Worm (Caenorhabditis elegans) whole organism, L2 larva: ENCODE measurements around the gene odc-1.

Experiments used
- C34F6.9 ChIP-seq: fragments of 150-350 bp; optimal IDR thresholded peaks from 2 replicates; lab custom pipeline; 2014; ENCODE audit warnings: missing biosample characterization, missing genetic modification characterization
- F13H6.1 ChIP-seq: sonication (generic microtip); optimal IDR thresholded peaks from 2 replicates; lab custom pipeline; 2016; ENCODE audit warnings: missing genetic modification characterization, missing compliant biosample characterization
- R02D3.7 ChIP-seq: fragments of 150-350 bp; optimal IDR thresholded peaks from 2 replicates; lab custom pipeline; 2014; ENCODE audit warnings: missing biosample characterization, missing genetic modification characterization
- Y55F3AM.14 ChIP-seq: fragments of 200-800 bp; sonication (Bioruptor generic); optimal IDR thresholded peaks from 2 replicates; lab custom pipeline; 2018; ENCODE audit warnings: mild to moderate bottlenecking, missing genetic modification characterization, missing compliant biosample characterization
- alr-1 ChIP-seq: fragments of 150-350 bp; optimal IDR thresholded peaks from 2 replicates; lab custom pipeline; 2014; ENCODE audit warnings: missing biosample characterization, missing genetic modification characterization
- ama-1 ChIP-seq: fragments of 150-350 bp; optimal IDR thresholded peaks from 2 replicates; lab custom pipeline; 2018; ENCODE audit warnings: inconsistent platforms
- ceh-16 ChIP-seq: fragments of 150-350 bp; optimal IDR thresholded peaks from 2 replicates; lab custom pipeline; 2014; ENCODE audit warnings: missing biosample characterization, missing genetic modification characterization
- ceh-82 ChIP-seq: fragments of 150-350 bp; optimal IDR thresholded peaks from 2 replicates; lab custom pipeline; 2014; ENCODE audit warnings: missing biosample characterization, missing genetic modification characterization
- crh-2 ChIP-seq: sonication (generic microtip); optimal IDR thresholded peaks from 2 replicates; lab custom pipeline; 2017; ENCODE audit warnings: missing biosample characterization, missing genetic modification characterization
- dmd-4 ChIP-seq: sonication (generic microtip); optimal IDR thresholded peaks from 2 replicates; lab custom pipeline; 2017; ENCODE audit warnings: missing biosample characterization, missing genetic modification characterization
- egl-27 ChIP-seq: sonication (generic microtip); optimal IDR thresholded peaks from 3 replicates; lab custom pipeline; 2017; ENCODE audit warnings: missing biosample characterization, missing genetic modification reagents, missing genetic modification characterization
- elt-1 ChIP-seq: fragments of 150-350 bp; optimal IDR thresholded peaks from 2 replicates; lab custom pipeline; 2014; ENCODE audit warnings: missing biosample characterization, missing genetic modification characterization
- elt-3 ChIP-seq: sonication (generic microtip); optimal IDR thresholded peaks from 2 replicates; lab custom pipeline; 2017; ENCODE audit warnings: missing biosample characterization, missing genetic modification characterization
- fos-1 ChIP-seq: fragments of 150-350 bp; optimal IDR thresholded peaks from 2 replicates; lab custom pipeline; 2014; ENCODE audit warnings: missing biosample characterization, missing genetic modification characterization
- gmeb-1 ChIP-seq: fragments of 150-350 bp; optimal IDR thresholded peaks from 2 replicates; lab custom pipeline; 2014; ENCODE audit warnings: missing biosample characterization, missing genetic modification characterization
- lin-11 ChIP-seq: fragments of 150-350 bp; sonication (generic microtip); optimal IDR thresholded peaks from 2 replicates; lab custom pipeline; 2014; ENCODE audit warnings: missing biosample characterization, missing genetic modification characterization, inconsistent platforms, mixed read lengths
- lin-13 ChIP-seq: fragments of 150-350 bp; optimal IDR thresholded peaks from 2 replicates; lab custom pipeline; 2014; ENCODE audit warnings: missing biosample characterization, missing genetic modification reagents, missing genetic modification characterization
- lsy-2 ChIP-seq, 2 experiments: fragments of 150-350 bp in 1 of 2; sonication (generic microtip) in 1 of 2; optimal IDR thresholded peaks; 2 replicates each; lab custom pipeline; 2014 to 2017; ENCODE audit warnings: missing biosample characterization in 2 of 2, missing genetic modification characterization in 2 of 2
- mab-5 ChIP-seq: fragments of 150-350 bp; optimal IDR thresholded peaks from 2 replicates; lab custom pipeline; 2014; ENCODE audit warnings: missing biosample characterization, missing genetic modification characterization
- mbf-1 ChIP-seq: sonication (generic microtip); optimal IDR thresholded peaks from 2 replicates; lab custom pipeline; 2017; ENCODE audit warnings: missing biosample characterization, missing genetic modification characterization
- nhr-10 ChIP-seq: sonication (generic microtip); optimal IDR thresholded peaks from 2 replicates; lab custom pipeline; 2017; ENCODE audit warnings: missing biosample characterization, missing genetic modification characterization
- nhr-11 ChIP-seq: fragments of 150-350 bp; optimal IDR thresholded peaks from 2 replicates; lab custom pipeline; 2014; ENCODE audit warnings: missing biosample characterization, missing genetic modification characterization
- nhr-129 ChIP-seq: fragments of 150-350 bp; optimal IDR thresholded peaks from 2 replicates; lab custom pipeline; 2014; ENCODE audit warnings: missing biosample characterization, missing genetic modification characterization
- nhr-21 ChIP-seq: fragments of 150-350 bp; optimal IDR thresholded peaks from 2 replicates; lab custom pipeline; 2014; ENCODE audit warnings: missing biosample characterization, missing genetic modification characterization
- nhr-23 ChIP-seq: fragments of 150-350 bp; optimal IDR thresholded peaks from 2 replicates; lab custom pipeline; 2014; ENCODE audit warnings: missing biosample characterization, missing genetic modification reagents, missing genetic modification characterization
- nhr-25 ChIP-seq: fragments of 150-350 bp; sonication (generic microtip); optimal IDR thresholded peaks from 3 replicates; lab custom pipeline; 2014; ENCODE audit warnings: missing biosample characterization, missing genetic modification characterization
- nhr-77 ChIP-seq: fragments of 150-350 bp; optimal IDR thresholded peaks from 2 replicates; lab custom pipeline; 2014; ENCODE audit warnings: missing biosample characterization, missing genetic modification characterization
- sem-4 ChIP-seq: fragments of 150-350 bp; optimal IDR thresholded peaks from 2 replicates; lab custom pipeline; 2014; ENCODE audit warnings: missing biosample characterization, missing genetic modification reagents, missing genetic modification characterization
- sma-9 ChIP-seq, 2 experiments: fragments of 150-350 bp in 1 of 2; sonication (generic microtip) in 1 of 2; optimal IDR thresholded peaks; 2 replicates each; lab custom pipeline; 2014 to 2016; ENCODE audit warnings: missing genetic modification characterization in 2 of 2, mild to moderate bottlenecking in 1 of 2, missing biosample characterization in 1 of 2, missing compliant biosample characterization in 1 of 2, missing genetic modification reagents in 1 of 2, moderate library complexity in 1 of 2
- snpc-4 ChIP-seq: fragments of 150-350 bp; optimal IDR thresholded peaks from 2 replicates; lab custom pipeline; 2014; ENCODE audit warnings: missing biosample characterization, missing genetic modification characterization
- unc-39 ChIP-seq: fragments of 150-350 bp; optimal IDR thresholded peaks from 2 replicates; lab custom pipeline; 2014; ENCODE audit warnings: missing biosample characterization, missing genetic modification characterization
- unc-55 ChIP-seq: fragments of 150-350 bp; sonication (generic microtip); optimal IDR thresholded peaks from 3 replicates; lab custom pipeline; 2014; ENCODE audit warnings: missing biosample characterization, missing genetic modification reagents, missing genetic modification characterization
- zag-1 ChIP-seq: fragments of 150-350 bp; optimal IDR thresholded peaks from 2 replicates; lab custom pipeline; 2014; ENCODE audit warnings: missing biosample characterization, missing genetic modification characterization
- ztf-11 ChIP-seq: sonication (generic microtip); optimal IDR thresholded peaks from 2 replicates; lab custom pipeline; 2017; ENCODE audit warnings: missing biosample characterization, missing genetic modification characterization
- ztf-4 ChIP-seq: fragments of 150-350 bp; optimal IDR thresholded peaks from 2 replicates; lab custom pipeline; 2014; ENCODE audit warnings: missing biosample characterization, missing genetic modification characterization

odc-1 gene

ce11 chrV:6888828-6889227 is 11.2 kb downstream of the odc-1 start (continued):
- peak; percentile 27 for TF ChIP-seq gmeb-1 (tag; lab: Kevin White, UChicago)

DNA sequence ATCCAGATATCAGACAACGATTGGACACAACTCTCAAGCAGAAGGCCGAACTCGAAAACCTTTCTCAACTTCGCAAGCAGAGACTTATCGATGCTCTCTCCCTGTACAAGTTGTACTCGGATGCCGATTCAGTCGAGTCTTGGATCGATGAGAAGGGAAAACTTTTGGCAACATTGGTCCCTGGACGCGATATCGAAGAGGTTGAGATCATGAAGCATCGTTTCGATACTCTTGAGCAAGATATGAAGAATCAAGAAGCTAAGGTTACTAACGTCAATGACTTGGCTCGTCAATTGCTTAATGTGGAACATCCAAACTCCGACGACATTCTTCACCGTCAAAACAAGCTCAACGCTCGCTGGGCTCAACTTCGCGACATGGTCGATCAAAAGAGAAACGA is 15.0 kb downstream of the odc-1 start:
- TF ChIP-seq unc-55 (no peak), C34F6.9 (tag; lab: Kevin White, UChicago) (no peak), gmeb-1 (tag; lab: Kevin White, UChicago) (no peak), dmd-4 (tag; lab: Kevin White, UChicago) (no peak), alr-1 (tag; lab: Kevin White, UChicago) (no peak), fos-1 (tag; lab: Kevin White, UChicago) (no peak), nhr-21 (tag; lab: Kevin White, UChicago) (no peak), nhr-23 (no peak), ceh-82 (tag; lab: Kevin White, UChicago) (no peak), ztf-4 (tag; lab: Kevin White, UChicago) (no peak), nhr-10 (tag; lab: Kevin White, UChicago) (no peak), nhr-129 (tag; lab: Kevin White, UChicago) (no peak), lsy-2 (tag; optimal IDR thresholded peaks at IDR 0.05; lab: Kevin White, UChicago) (no peak), sem-4 (tag; lab: Kevin White, UChicago) (no peak), nhr-11 (tag; lab: Kevin White, UChicago) (no peak), egl-27 (tag; lab: Kevin White, UChicago) (no peak), nhr-25 (tag; lab: Kevin White, UChicago) (no peak), R02D3.7 (tag; lab: Kevin White, UChicago) (no peak), Y55F3AM.14 (no peak)

ce11 chrV:6882452-6882939 is 17.5 kb downstream of the odc-1 start:
- TF ChIP-seq ama-1 (lab: Kevin White, UChicago), result no peak
- TF ChIP-seq R02D3.7 (tag; lab: Kevin White, UChicago), result no peak
- no peak for TF ChIP-seq sma-9 (GFP tag; optimal IDR thresholded peaks at IDR 0.05; lab: Kevin White, UChicago)
- no peak for TF ChIP-seq sma-9 (tag; optimal IDR thresholded peaks at IDR 0.05; lab: Kevin White, UChicago)
- TF ChIP-seq ceh-16 (tag; lab: Kevin White, UChicago), result no peak
- no peak for TF ChIP-seq lin-13 (GFP tag; lab: Kevin White, UChicago)
- no peak for TF ChIP-seq nhr-23
- no peak for TF ChIP-seq sem-4 (tag; lab: Kevin White, UChicago)
- TF ChIP-seq snpc-4 (tag; lab: Kevin White, UChicago), result no peak
- no peak for TF ChIP-seq C34F6.9 (tag; lab: Kevin White, UChicago)
- TF ChIP-seq egl-27 (tag; lab: Kevin White, UChicago), result no peak
- TF ChIP-seq mbf-1 (tag; lab: Kevin White, UChicago), result no peak
- TF ChIP-seq elt-1 (tag; lab: Kevin White, UChicago), result no peak
- no peak for TF ChIP-seq nhr-25 (tag; lab: Kevin White, UChicago)
- TF ChIP-seq ztf-11, result no peak
- TF ChIP-seq F13H6.1 (tag; lab: Kevin White, UChicago), result no peak
- no peak for TF ChIP-seq crh-2
- TF ChIP-seq zag-1 (tag; lab: Kevin White, UChicago), result no peak

DNA sequence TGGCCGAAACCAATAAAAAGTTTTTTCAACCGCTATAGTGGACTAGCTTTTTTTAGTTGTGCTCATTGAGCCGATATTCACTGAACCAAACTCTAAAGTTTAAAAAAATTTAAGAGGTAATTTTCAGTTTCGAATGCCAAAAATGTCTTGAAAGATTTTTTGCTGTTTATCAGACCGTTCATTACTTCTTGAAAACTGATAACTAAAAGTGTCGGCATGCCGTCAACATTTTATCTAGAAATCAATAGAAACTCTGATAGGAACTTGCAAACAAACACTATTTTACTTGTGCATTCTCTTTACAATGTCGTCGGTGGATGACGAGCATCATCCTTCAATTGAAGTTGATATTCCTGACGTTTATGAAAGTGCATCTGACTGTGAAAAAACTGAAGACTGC is 18.3 kb downstream of the odc-1 start:
- TF ChIP-seq nhr-77 (tag; lab: Kevin White, UChicago), result no peak
- no peak for TF ChIP-seq nhr-25 (tag; lab: Kevin White, UChicago)
- no peak for TF ChIP-seq mab-5 (tag; lab: Kevin White, UChicago)
- TF ChIP-seq fos-1 (tag; lab: Kevin White, UChicago), result peak; percentile 59
- no peak for TF ChIP-seq ama-1 (lab: Kevin White, UChicago)

- no peak for TF ChIP-seq zag-1 (tag; lab: Kevin White, UChicago)
- peak; percentile 5 for TF ChIP-seq unc-55
Observed at ce11 chrV:6881038-6881437, 19.0 kb downstream of the odc-1 start, which contains the start of gene unc-70. TSS of gene unc-70 (plus strand) at chrV:6881338.

DNA sequence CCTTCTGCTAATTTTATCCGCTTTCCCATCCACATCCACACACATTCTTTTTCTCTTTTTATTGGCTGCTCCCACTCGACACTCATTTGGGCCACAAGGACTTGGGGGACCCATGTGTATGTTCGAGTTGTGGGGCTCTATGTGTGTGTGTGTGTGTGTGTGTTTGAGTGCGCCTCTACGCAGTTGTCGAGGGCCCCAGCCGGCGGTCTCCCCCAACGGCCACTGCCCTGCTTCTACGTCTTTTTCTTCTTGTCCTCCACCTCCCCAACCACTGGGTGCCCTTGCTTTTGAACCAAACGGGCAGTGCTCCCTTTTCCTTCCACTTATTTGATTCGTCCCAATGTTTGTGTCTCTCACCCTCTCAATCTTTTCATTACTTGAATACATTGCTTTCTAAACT is 19.4 kb downstream of the odc-1 start:
- TF ChIP-seq R02D3.7 (tag; lab: Kevin White, UChicago) (no peak), F13H6.1 (tag; lab: Kevin White, UChicago) (peak; percentile 37), snpc-4 (tag; lab: Kevin White, UChicago) (peak; percentile 88), unc-39 (tag; lab: Kevin White, UChicago) (no peak), sem-4 (tag; lab: Kevin White, UChicago) (peak; percentile 32), C34F6.9 (tag; lab: Kevin White, UChicago) (peak; percentile 29), zag-1 (tag; lab: Kevin White, UChicago) (peak; percentile 16), lsy-2 (tag; optimal IDR thresholded peaks at IDR 0.05; lab: Kevin White, UChicago) (peak in 1 of 2 experiments; percentile 12), sma-9 (GFP tag; optimal IDR thresholded peaks at IDR 0.05; lab: Kevin White, UChicago) (peak; percentile 24), sma-9 (tag; optimal IDR thresholded peaks at IDR 0.05; lab: Kevin White, UChicago) (no peak), lin-11 (tag; lab: Kevin White, UChicago) (peak; percentile 4), elt-3 (tag; lab: Kevin White, UChicago) (no peak)
